Fruit fly (Drosophila melanogaster) whole organism, embryonic: ENCODE results near the gene Prosalpha6T.

ENCODE experiments used
- BtbVII ChIP-seq: fragments of 200-800 bp; sonication (Bioruptor generic); optimal IDR thresholded peaks from 3 replicates; lab custom pipeline; 2017; ENCODE audit warnings: missing biosample characterization, mild to moderate bottlenecking, missing genetic modification characterization
- Bteb2 ChIP-seq: fragments of 200-800 bp; sonication (Bioruptor generic); optimal IDR thresholded peaks from 2 replicates; lab custom pipeline; 2016; ENCODE audit warnings: missing biosample characterization, missing genetic modification characterization
- CG10147 ChIP-seq: fragments of 200-800 bp; sonication (Bioruptor generic); optimal IDR thresholded peaks from 2 replicates; lab custom pipeline; 2019; ENCODE audit warnings: missing biosample characterization, mild to moderate bottlenecking, missing genetic modification characterization, moderate library complexity
- CG10274 ChIP-seq: fragments of 200-800 bp; sonication (Bioruptor generic); optimal IDR thresholded peaks from 3 replicates; lab custom pipeline; 2017; ENCODE audit warnings: missing biosample characterization, mild to moderate bottlenecking, missing genetic modification characterization
- CG10543 ChIP-seq: fragments of 200-800 bp; sonication (Bioruptor generic); optimal IDR thresholded peaks from 3 replicates; lab custom pipeline; 2017; ENCODE audit warnings: missing biosample characterization, mild to moderate bottlenecking, missing genetic modification characterization, moderate library complexity
- CG11093 ChIP-seq: fragments of 200-800 bp; sonication (Bioruptor generic); IDR thresholded peaks from 3 replicates; pipeline ENCODE4 v1.3.6; 2022; ENCODE audit warnings: missing biosample characterization, missing genetic modification characterization
- CG12659 ChIP-seq: fragments of 200-800 bp; sonication (Bioruptor generic); optimal IDR thresholded peaks from 3 replicates; lab custom pipeline; 2017; ENCODE audit warnings: mild to moderate bottlenecking, missing biosample characterization, missing genetic modification reagents, missing genetic modification characterization
- CG13624 ChIP-seq: fragments of 200-800 bp; sonication (Bioruptor generic); optimal IDR thresholded peaks from 2 replicates; lab custom pipeline; 2016; ENCODE audit warnings: missing biosample characterization, missing genetic modification characterization
- CG14050 ChIP-seq: fragments of 200-800 bp; sonication (Bioruptor generic); IDR thresholded peaks from 3 replicates; pipeline ENCODE4 v1.3.6; 2022; ENCODE audit warnings: missing biosample characterization, missing genetic modification characterization
- CG15479 ChIP-seq: fragments of 200-800 bp; sonication (Bioruptor generic); optimal IDR thresholded peaks from 3 replicates; lab custom pipeline; 2019; ENCODE audit warnings: missing biosample characterization, mild to moderate bottlenecking, missing genetic modification characterization, moderate library complexity
- CG16815 ChIP-seq: fragments of 200-800 bp; sonication (Bioruptor generic); optimal IDR thresholded peaks from 3 replicates; lab custom pipeline; 2017; ENCODE audit warnings: missing biosample characterization, mild to moderate bottlenecking, missing genetic modification characterization
- CG17359 ChIP-seq: fragments of 200-800 bp; sonication (Bioruptor generic); optimal IDR thresholded peaks from 3 replicates; lab custom pipeline; 2018; ENCODE audit warnings: missing biosample characterization, mild to moderate bottlenecking, missing genetic modification characterization, moderate library complexity
- CG32532 ChIP-seq: fragments of 200-800 bp; sonication (Bioruptor generic); IDR thresholded peaks from 2 replicates; pipeline ENCODE4 v1.3.6; 2022; ENCODE audit warnings: missing biosample characterization, missing genetic modification characterization
- CG42726 ChIP-seq: fragments of 200-800 bp; sonication (Bioruptor generic); IDR thresholded peaks from 2 replicates; pipeline ENCODE4 v1.3.6; 2022; ENCODE audit warnings: missing biosample characterization, missing genetic modification characterization; ENCODE audit not compliant: partially characterized antibody
- CG8290 ChIP-seq, 3 experiments: fragments of 200-800 bp; sonication (Bioruptor generic); optimal IDR thresholded peaks; 2 replicates each; lab custom pipeline; 2016 to 2019; ENCODE audit warnings: missing biosample characterization in 3 of 3, missing genetic modification characterization in 3 of 3, mild to moderate bottlenecking in 2 of 3, moderate library complexity in 1 of 3
- CrebB ChIP-seq: fragments of 200-800 bp; sonication (Bioruptor generic); optimal IDR thresholded peaks from 3 replicates; lab custom pipeline; 2018; ENCODE audit warnings: missing biosample characterization, mild to moderate bottlenecking, missing genetic modification characterization
- D ChIP-seq, 2 experiments: fragments of 200-800 bp in 1 of 2; fragments of >200 bp in 1 of 2; sonication (Bioruptor generic) in 1 of 2; optimal IDR thresholded peaks; 2 replicates in 1 of 2; 3 replicates in 1 of 2; lab custom pipeline; 2017; ENCODE audit warnings: mild to moderate bottlenecking in 1 of 2, missing biosample characterization in 1 of 2, missing genetic modification characterization in 1 of 2, missing genetic modification reagents in 1 of 2
- Doc2 ChIP-seq: fragments of 200-800 bp; sonication (Bioruptor generic); IDR thresholded peaks from 2 replicates; pipeline ENCODE4 v1.3.6; 2022; ENCODE audit warnings: missing biosample characterization, missing genetic modification characterization
- Ets65A ChIP-seq: fragments of 200-800 bp; sonication (Bioruptor generic); peaks from one replicate; lab custom pipeline; 2016; ENCODE audit warnings: missing biosample characterization, missing genetic modification characterization
- Fer1 ChIP-seq: fragments of 200-800 bp; sonication (Bioruptor generic); optimal IDR thresholded peaks from 2 replicates; lab custom pipeline; 2017; ENCODE audit warnings: missing biosample characterization, mild to moderate bottlenecking, missing genetic modification characterization
- Hr3 ChIP-seq: fragments of 200-800 bp; sonication (Bioruptor generic); optimal IDR thresholded peaks from 3 replicates; lab custom pipeline; 2016; ENCODE audit warnings: missing biosample characterization, missing genetic modification characterization
- Max ChIP-seq: fragments of 200-800 bp; sonication (Bioruptor generic); optimal IDR thresholded peaks from 2 replicates; lab custom pipeline; 2016; ENCODE audit warnings: missing biosample characterization, mild to moderate bottlenecking, missing genetic modification characterization
- NK7.1 ChIP-seq: fragments of 200-800 bp; sonication (Bioruptor generic); optimal IDR thresholded peaks from 3 replicates; lab custom pipeline; 2016; ENCODE audit warnings: missing biosample characterization, missing genetic modification characterization
- Nf-YC ChIP-seq: fragments of 200-800 bp; optimal IDR thresholded peaks from 3 replicates; lab custom pipeline; 2019; ENCODE audit warnings: missing biosample characterization, mild to moderate bottlenecking, missing genetic modification characterization, moderate library complexity
- PHDP ChIP-seq: fragments of 200-800 bp; sonication (Bioruptor generic); optimal IDR thresholded peaks from 3 replicates; lab custom pipeline; 2018; ENCODE audit warnings: missing biosample characterization, mild to moderate bottlenecking, missing genetic modification characterization, moderate library complexity
- Sry-δ ChIP-seq: fragments of 200-800 bp; sonication (Bioruptor generic); optimal IDR thresholded peaks from 2 replicates; lab custom pipeline; 2016; ENCODE audit warnings: missing biosample characterization, missing genetic modification characterization
- Tbp ChIP-seq: fragments of >200 bp; optimal IDR thresholded peaks from 2 replicates; lab custom pipeline; 2018; ENCODE audit warnings: missing biosample characterization, missing genetic modification characterization
- aop ChIP-seq: fragments of 200-800 bp; sonication (Bioruptor generic); IDR thresholded peaks from 2 replicates; pipeline ENCODE4 v1.3.6; 2022; ENCODE audit warnings: missing biosample characterization, missing genetic modification characterization
- ase ChIP-seq: fragments of 200-800 bp; sonication (Bioruptor generic); IDR thresholded peaks from 3 replicates; pipeline ENCODE4 v1.3.6; 2022; ENCODE audit warnings: missing biosample characterization, missing genetic modification characterization
- ato ChIP-seq: fragments of 200-800 bp; sonication (Bioruptor generic); IDR thresholded peaks from 2 replicates; pipeline ENCODE4 v1.3.6; 2022; ENCODE audit warnings: missing biosample characterization, missing genetic modification characterization; ENCODE audit not compliant: partially characterized antibody
- chinmo ChIP-seq: fragments of 200-800 bp; sonication (Bioruptor generic); IDR thresholded peaks from 4 replicates; pipeline ENCODE4 v1.3.6; 2022; ENCODE audit warnings: missing biosample characterization, missing genetic modification characterization; ENCODE audit not compliant: partially characterized antibody
- dati ChIP-seq: fragments of 200-800 bp; sonication (Bioruptor generic); IDR thresholded peaks from 2 replicates; pipeline ENCODE4 v1.3.6; 2022; ENCODE audit warnings: missing biosample characterization, missing genetic modification characterization
- grau ChIP-seq: fragments of 200-800 bp; optimal IDR thresholded peaks from 3 replicates; lab custom pipeline; 2019; ENCODE audit warnings: missing biosample characterization, mild to moderate bottlenecking, missing genetic modification characterization, moderate library complexity
- grn ChIP-seq: fragments of 200-800 bp; sonication (Bioruptor generic); optimal IDR thresholded peaks from 3 replicates; lab custom pipeline; 2017; ENCODE audit warnings: missing biosample characterization, missing genetic modification characterization
- gt ChIP-seq: fragments of 200-800 bp; sonication (Bioruptor generic); IDR thresholded peaks from 2 replicates; pipeline ENCODE4 v1.3.6; 2022; ENCODE audit warnings: missing biosample characterization, missing genetic modification characterization
- h ChIP-seq: fragments of >200 bp; optimal IDR thresholded peaks from 2 replicates; lab custom pipeline; 2017
- her ChIP-seq: fragments of 200-800 bp; sonication (Bioruptor generic); optimal IDR thresholded peaks from 2 replicates; lab custom pipeline; 2016; ENCODE audit warnings: missing biosample characterization, missing genetic modification characterization
- kni ChIP-seq: fragments of 200-800 bp; sonication (Bioruptor generic); optimal IDR thresholded peaks from 3 replicates; lab custom pipeline; 2017; ENCODE audit warnings: mild to moderate bottlenecking, missing biosample characterization, missing genetic modification reagents, missing genetic modification characterization
- lab ChIP-seq: fragments of 200-800 bp; sonication (Bioruptor generic); optimal IDR thresholded peaks from 3 replicates; lab custom pipeline; 2017; ENCODE audit warnings: missing biosample characterization, missing genetic modification characterization, mild to moderate bottlenecking, moderate library complexity, missing genetic modification reagents
- lbe ChIP-seq: fragments of 200-800 bp; sonication (Bioruptor generic); optimal IDR thresholded peaks from 2 replicates; lab custom pipeline; 2016; ENCODE audit warnings: missing biosample characterization, mild to moderate bottlenecking, missing genetic modification characterization
- mirr ChIP-seq: fragments of 200-800 bp; sonication (Bioruptor generic); optimal IDR thresholded peaks from 3 replicates; lab custom pipeline; 2018; ENCODE audit warnings: missing biosample characterization, mild to moderate bottlenecking, missing genetic modification characterization
- pb ChIP-seq: fragments of 200-800 bp; sonication (Bioruptor generic); optimal IDR thresholded peaks from 3 replicates; lab custom pipeline; 2016; ENCODE audit warnings: missing biosample characterization, missing genetic modification characterization
- scrt ChIP-seq: fragments of 200-800 bp; sonication (Bioruptor generic); optimal IDR thresholded peaks from 2 replicates; lab custom pipeline; 2018; ENCODE audit warnings: missing biosample characterization, mild to moderate bottlenecking, missing genetic modification characterization, moderate library complexity
- sens-2 ChIP-seq: fragments of 200-800 bp; sonication (Bioruptor generic); IDR thresholded peaks from 2 replicates; pipeline ENCODE4 v1.3.6; 2022; ENCODE audit warnings: missing biosample characterization, missing genetic modification characterization
- sug ChIP-seq: fragments of 200-800 bp; optimal IDR thresholded peaks from 2 replicates; lab custom pipeline; 2019; ENCODE audit warnings: missing biosample characterization, mild to moderate bottlenecking, missing genetic modification characterization, moderate library complexity
- tll ChIP-seq, 2 experiments: fragments of 200-800 bp in 1 of 2; fragments of >200 bp in 1 of 2; sonication (Bioruptor generic) in 1 of 2; optimal IDR thresholded peaks; 2 replicates each; lab custom pipeline; 2017 to 2019; ENCODE audit warnings: missing biosample characterization in 2 of 2, missing genetic modification characterization in 2 of 2, mild to moderate bottlenecking in 1 of 2, moderate library complexity in 1 of 2
- trem ChIP-seq: fragments of 200-800 bp; optimal IDR thresholded peaks from 3 replicates; lab custom pipeline; 2019; ENCODE audit warnings: missing biosample characterization, mild to moderate bottlenecking, missing genetic modification characterization, moderate library complexity
- tup ChIP-seq: fragments of 200-800 bp; sonication (Bioruptor generic); optimal IDR thresholded peaks from 2 replicates; lab custom pipeline; 2016; ENCODE audit warnings: missing biosample characterization, mild to moderate bottlenecking, missing genetic modification characterization, moderate library complexity
- wek ChIP-seq: fragments of 200-800 bp; sonication (Bioruptor generic); optimal IDR thresholded peaks from 3 replicates; lab custom pipeline; 2018; ENCODE audit warnings: missing biosample characterization, mild to moderate bottlenecking, missing genetic modification characterization, moderate library complexity
- zen ChIP-seq: fragments of 200-800 bp; sonication (Bioruptor generic); optimal IDR thresholded peaks from 3 replicates; lab custom pipeline; 2018; ENCODE audit warnings: missing biosample characterization, mild to moderate bottlenecking, missing genetic modification characterization, moderate library complexity

Prosalpha6T gene

dm6 chr2L:13222225-13222648 lies 9.6 kb upstream of the Prosalpha6T start, which contains the start of the genes Ski6 and CG16812 (continued):
- peak; percentile 82 for TF ChIP-seq CG12659
- no peak for TF ChIP-seq pb
- TF ChIP-seq ase (GFP tag; lab: Robert Waterston, UW): peak; percentile 65; the same call in 2 of the 3 replicates
- TF ChIP-seq aop (GFP tag; lab: Robert Waterston, UW): no peak
- peak; percentile 75 for TF ChIP-seq Max
- TF ChIP-seq CG17359 (tag; lab: Kevin White, UChicago): peak; percentile 78
- TF ChIP-seq her: no peak
- no peak for TF ChIP-seq BtbVII
- TF ChIP-seq scrt: no peak
- TF ChIP-seq CG16815 (GFP tag; lab: Kevin White, UChicago): peak; percentile 60
- no peak for TF ChIP-seq CG10274 (GFP tag; lab: Kevin White, UChicago)
- no peak for TF ChIP-seq lbe (GFP tag; lab: Kevin White, UChicago)
- no peak for TF ChIP-seq sug (tag; lab: Kevin White, UChicago)
- TF ChIP-seq NK7.1 (GFP tag; lab: Kevin White, UChicago): no peak
- TF ChIP-seq Nf-YC (tag; lab: Kevin White, UChicago): no peak
- no peak for TF ChIP-seq Tbp
- peak; percentile 37 for TF ChIP-seq CG8290 (GFP tag; optimal IDR thresholded peaks at IDR 0.05; lab: Kevin White, UChicago)
- no peak for TF ChIP-seq CG8290 (tag; optimal IDR thresholded peaks at IDR 0.05; lab: Kevin White, UChicago)
- no peak for TF ChIP-seq sens-2 (GFP tag; lab: Robert Waterston, UW)
- TF ChIP-seq CG10543 (GFP tag; lab: Kevin White, UChicago): no peak
- TF ChIP-seq Sry-δ: peak; percentile 42
- no peak for TF ChIP-seq Fer1
- TF ChIP-seq ato (GFP tag; lab: Robert Waterston, UW): no peak
- no peak for TF ChIP-seq CG10147 (GFP tag; lab: Kevin White, UChicago)
- TF ChIP-seq grau: peak; percentile 78
- no peak for TF ChIP-seq chinmo (GFP tag; lab: Robert Waterston, UW)
- TF ChIP-seq h (lab: Kevin White, UChicago): no peak
- TF ChIP-seq CG14050 (GFP tag; lab: Robert Waterston, UW): peak; percentile 42; the same call in 2 of the 3 replicates

DNA sequence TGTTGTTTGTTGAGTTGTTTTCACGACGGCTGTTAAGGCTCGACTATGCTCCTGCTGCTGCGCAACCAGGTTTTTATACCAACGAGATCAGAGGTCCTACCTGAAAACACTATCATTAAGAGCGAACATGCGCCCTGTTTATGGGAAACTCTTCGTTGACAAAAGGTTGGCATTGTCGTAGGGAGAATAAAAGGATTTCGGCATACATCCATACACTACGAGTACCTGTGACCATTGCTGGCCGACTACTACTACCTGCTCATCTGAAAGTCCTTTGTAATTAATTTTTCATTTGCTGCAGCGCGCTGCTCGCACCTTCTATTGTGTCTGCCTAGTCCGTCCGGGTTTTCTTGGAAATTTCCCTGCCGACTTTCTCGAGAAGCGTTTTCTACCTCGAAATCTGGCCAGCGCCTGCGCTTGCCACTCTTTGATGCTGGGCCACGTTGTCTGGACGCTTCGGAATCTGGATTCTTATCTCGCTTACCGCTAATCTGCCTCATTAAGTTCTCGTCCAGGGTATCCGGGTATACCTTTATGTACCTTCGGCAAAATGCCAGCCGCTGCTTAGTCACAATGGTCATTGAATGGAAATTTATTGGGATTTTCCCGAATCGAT lies 6.5 kb upstream of the Prosalpha6T start, which contains the start of gene CG15480:
CG15480 (minus strand) TSS at position 51 of the 616 bp plus-strand sequence.
- peak; percentile 97 for TF ChIP-seq CG15479 (GFP tag; lab: Kevin White, UChicago)
- TF ChIP-seq CrebB (tag; lab: Kevin White, UChicago): no peak
- TF ChIP-seq CG11093 (GFP tag; lab: Robert Waterston, UW): no peak
- no peak for TF ChIP-seq Bteb2 (GFP tag; lab: Kevin White, UChicago)
- TF ChIP-seq gt: 0 out of 2 replicates have a peak, but pooled peaks have one; percentile 18
- TF ChIP-seq grn (GFP tag; lab: Kevin White, UChicago): peak; percentile 67
- TF ChIP-seq CG32532 (GFP tag; lab: Robert Waterston, UW): no peak
- peak; percentile 99 for TF ChIP-seq zen (tag; lab: Kevin White, UChicago)
- TF ChIP-seq wek (GFP tag; lab: Kevin White, UChicago): no peak
- TF ChIP-seq Doc2: no peak
- peak; percentile 49 for TF ChIP-seq kni (GFP tag; lab: Kevin White, UChicago)
- peak; percentile 48 for TF ChIP-seq Ets65A (GFP tag; lab: Kevin White, UChicago)
- TF ChIP-seq PHDP (tag; lab: Kevin White, UChicago): no peak
- no peak for TF ChIP-seq tup (GFP tag; lab: Kevin White, UChicago)
- peak in 1 of 2 experiments; percentile 96 for TF ChIP-seq tll (GFP tag; optimal IDR thresholded peaks at IDR 0.05; lab: Kevin White, UChicago)
- TF ChIP-seq trem (tag; lab: Kevin White, UChicago): no peak
- no peak for TF ChIP-seq Hr3 (GFP tag; lab: Kevin White, UChicago)
- 0 out of 4 replicates have a peak, but pooled peaks have one; percentile 5 for TF ChIP-seq chinmo (GFP tag; lab: Robert Waterston, UW)
- TF ChIP-seq CG13624 (GFP tag; lab: Kevin White, UChicago): no peak
- TF ChIP-seq CG42726 (GFP tag; lab: Robert Waterston, UW): no peak
- TF ChIP-seq dati (GFP tag; lab: Robert Waterston, UW): no peak
- TF ChIP-seq D (optimal IDR thresholded peaks at IDR 0.05; lab: Kevin White, UChicago): peak; percentile 99
- TF ChIP-seq D (GFP tag; optimal IDR thresholded peaks at IDR 0.05; lab: Kevin White, UChicago): no peak
- no peak for TF ChIP-seq lab (GFP tag; lab: Kevin White, UChicago)
- no peak for TF ChIP-seq mirr
